Worm (Caenorhabditis elegans) whole organism, young adult: ENCODE data around the gene try-3.

ENCODE experiments used
- B0035.1 ChIP-seq: sonication (generic microtip); optimal IDR thresholded peaks from 2 replicates; lab custom pipeline; 2016; ENCODE audit warnings: missing genetic modification characterization, mild to moderate bottlenecking, missing compliant biosample characterization, missing genotype, missing genetic modification reagents
- F57C9.4 ChIP-seq: sonication (generic microtip); optimal IDR thresholded peaks from 2 replicates; lab custom pipeline; 2017; ENCODE audit warnings: mild to moderate bottlenecking, missing genetic modification characterization, missing compliant biosample characterization
- Y53G8AR.9 ChIP-seq: fragments of 200-800 bp; sonication (Bioruptor generic); conservative IDR thresholded peaks from 2 replicates; pipeline ENCODE4 v1.3.6; 2022; ENCODE audit warnings: missing genetic modification reagents, missing genetic modification characterization, missing compliant biosample characterization
- dpff-1 ChIP-seq: sonication (generic microtip); optimal IDR thresholded peaks from 2 replicates; lab custom pipeline; 2017; ENCODE audit warnings: mild to moderate bottlenecking, missing genetic modification characterization, missing compliant biosample characterization
- let-526 ChIP-seq: fragments of 200-800 bp; sonication (Bioruptor generic); IDR thresholded peaks from 2 replicates; pipeline ENCODE4 v1.3.6; 2022; ENCODE audit warnings: missing genetic modification reagents, missing genetic modification characterization, missing compliant biosample characterization
- nfya-1 ChIP-seq: sonication (generic microtip); optimal IDR thresholded peaks from 2 replicates; lab custom pipeline; 2017; ENCODE audit warnings: antibody characterized with exemption, missing compliant biosample characterization, missing genetic modification characterization, borderline replicate concordance; ENCODE audit not compliant: insufficient read depth
- sea-2 ChIP-seq: fragments of 200-800 bp; sonication (Bioruptor generic); IDR thresholded peaks from 2 replicates; pipeline ENCODE4 v1.3.6; 2022; ENCODE audit warnings: missing genetic modification characterization, missing compliant biosample characterization
- unc-130 ChIP-seq: sonication (generic microtip); optimal IDR thresholded peaks from 2 replicates; lab custom pipeline; 2016; ENCODE audit warnings: missing genetic modification reagents, missing genetic modification characterization, missing compliant biosample characterization

DNA sequence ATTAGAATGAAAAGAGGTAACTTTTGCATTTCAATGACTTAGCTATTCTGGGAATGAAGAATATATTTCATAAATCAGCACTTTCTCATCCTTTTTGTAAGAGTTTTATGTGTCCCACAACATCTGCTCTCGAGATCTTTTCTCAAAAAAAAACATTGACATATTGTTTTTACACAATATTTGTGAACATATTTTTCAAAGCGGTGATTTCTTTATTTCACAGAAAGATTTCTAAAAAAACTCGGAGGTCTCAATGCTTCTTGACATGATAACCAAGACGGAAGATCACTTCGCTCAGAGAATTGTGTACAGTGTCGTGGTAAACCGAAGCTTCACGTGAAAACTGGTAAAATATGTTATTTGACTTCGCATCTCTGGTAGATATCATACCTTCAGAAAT is 39.0 kb downstream of the try-3 start, which contains the start of gene F38A5.22:
- no peak for TF ChIP-seq nfya-1 (tag; lab: Kevin White, UChicago)
- TF ChIP-seq F57C9.4 (tag; lab: Kevin White, UChicago), result no peak
- TF ChIP-seq sea-2 (GFP tag; lab: Robert Waterston, UW), result no peak
- no peak for TF ChIP-seq unc-130 (GFP tag; lab: Kevin White, UChicago)
- TF ChIP-seq Y53G8AR.9 (GFP tag; lab: Robert Waterston, UW), result no peak
- TF ChIP-seq let-526 (GFP tag; lab: Robert Waterston, UW), result no peak
- TF ChIP-seq B0035.1 (tag; lab: Kevin White, UChicago), result no peak
- TF ChIP-seq dpff-1 (tag; lab: Kevin White, UChicago), result no peak
